Worm (Caenorhabditis elegans): Measurements from ENCODE around the gene ZK380.6.

ZK380.6 gene

DNA sequence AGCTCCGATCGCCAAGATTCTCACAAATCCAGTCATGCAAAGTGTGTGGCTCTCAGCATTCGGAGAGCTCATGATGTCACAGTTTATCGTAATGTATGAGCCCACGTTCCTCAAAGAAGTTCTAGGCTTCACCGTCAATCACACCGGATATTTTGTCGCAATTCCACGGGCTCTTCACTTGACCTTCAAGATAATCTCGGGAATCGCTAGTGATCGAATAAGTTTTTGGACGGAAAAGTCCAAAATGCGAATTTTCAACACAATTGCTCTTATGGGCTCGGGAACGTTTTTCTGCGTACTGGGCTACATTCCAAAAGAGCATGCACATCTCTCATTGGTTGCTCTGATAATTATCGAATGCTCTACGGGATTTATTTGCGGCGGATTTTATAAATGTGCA, 31.2 kb upstream of the ZK380.6 start:
- no peak for TF ChIP-seq sea-2 (GFP tag; IDR thresholded peaks at IDR 0.05)
- no peak for TF ChIP-seq ztf-25 (GFP tag; IDR thresholded peaks at IDR 0.05)
- no peak for TF ChIP-seq ccch-3 (GFP tag; optimal IDR thresholded peaks at IDR 0.05)
- TF ChIP-seq nhr-90 (tag; optimal IDR thresholded peaks at IDR 0.05) = no peak
- no peak for TF ChIP-seq K11D2.4 (GFP tag; IDR thresholded peaks at IDR 0.05)
- no peak for TF ChIP-seq atf-7 (tag; optimal IDR thresholded peaks at IDR 0.05)
- TF ChIP-seq pha-4 (tag; optimal IDR thresholded peaks at IDR 0.05) = no peak

DNA sequence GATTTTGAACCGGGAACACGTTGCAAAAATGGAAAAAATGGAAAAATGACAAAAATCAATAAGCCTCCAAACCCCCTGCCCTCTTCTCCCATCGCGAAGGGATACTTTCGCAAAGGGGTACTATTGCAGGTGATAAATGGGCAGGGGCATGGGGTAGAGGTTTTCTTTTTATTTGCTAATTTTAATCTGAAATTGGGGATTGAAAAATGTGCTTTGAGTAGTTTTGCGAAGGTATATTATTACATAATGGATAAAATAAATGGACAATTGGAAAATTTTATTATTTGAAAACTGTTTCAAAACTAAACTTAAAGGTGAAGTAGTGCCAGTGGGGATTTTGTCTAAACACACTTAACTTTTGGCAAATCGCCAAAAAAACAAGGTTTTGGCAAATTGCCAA, 27.2 kb upstream of the ZK380.6 start:
- TF ChIP-seq tbp1 (GFP tag; optimal IDR thresholded peaks at IDR 0.05) = peak; percentile 79
- TF ChIP-seq dpl-1 (GFP tag; optimal IDR thresholded peaks at IDR 0.05) = no peak
- peak; percentile 84 for TF ChIP-seq F52B5.7 (tag; optimal IDR thresholded peaks at IDR 0.05)
- peak; percentile 97 for TF ChIP-seq nfyb-1 (GFP tag; IDR thresholded peaks at IDR 0.05)
- peak; percentile 98 for TF ChIP-seq ceh-27 (GFP tag; optimal IDR thresholded peaks at IDR 0.05)
- TF ChIP-seq pha-4 (tag; optimal IDR thresholded peaks at IDR 0.05) = peak; percentile 93
- peak; percentile 98 for TF ChIP-seq Y56A3A.18 (GFP tag; IDR thresholded peaks at IDR 0.05)
- TF ChIP-seq egl-44 (GFP tag; IDR thresholded peaks at IDR 0.05) = peak; percentile 91
- TF ChIP-seq ztf-6 (GFP tag; IDR thresholded peaks at IDR 0.05) = peak; percentile 86; the same call in 1 of the 2 replicates
- 0 out of 2 replicates have a peak, but pooled peaks have one; percentile 24 for TF ChIP-seq F33H1.4 (GFP tag; IDR thresholded peaks at IDR 0.05)
- peak; percentile 99 for TF ChIP-seq lin-40 (tag; optimal IDR thresholded peaks at IDR 0.05)
- no peak for TF ChIP-seq snpc-1.1 (tag; optimal IDR thresholded peaks at IDR 0.05; ENCODE audit: insufficient read depth)
- peak; percentile 91; the same call in 1 of the 2 replicates for TF ChIP-seq lag-1 (GFP tag; IDR thresholded peaks at IDR 0.05)
- TF ChIP-seq nhr-90 (tag; optimal IDR thresholded peaks at IDR 0.05) = peak; percentile 93
- TF ChIP-seq somi-1 (GFP tag; optimal IDR thresholded peaks at IDR 0.05) = peak; percentile 98
- TF ChIP-seq attf-5 (GFP tag; optimal IDR thresholded peaks at IDR 0.05) = peak; percentile 53
- TF ChIP-seq B0336.3 (GFP tag; IDR thresholded peaks at IDR 0.05) = peak; percentile 99
- no peak for TF ChIP-seq aptf-3 (GFP tag; IDR thresholded peaks at IDR 0.05)
- peak; percentile 56 for TF ChIP-seq snpc-1.3 (tag; optimal IDR thresholded peaks at IDR 0.05; ENCODE audit: insufficient read depth)
- TF ChIP-seq ztf-18 (tag; optimal IDR thresholded peaks at IDR 0.05) = peak; percentile 69
- TF ChIP-seq C17E4.6 (GFP tag; IDR thresholded peaks at IDR 0.05) = peak; percentile 76
- peak; percentile 98 for TF ChIP-seq dox-1 (GFP tag; IDR thresholded peaks at IDR 0.05)
- TF ChIP-seq unc-62 (GFP tag; optimal IDR thresholded peaks at IDR 0.05) = no peak
- peak; percentile 94 for TF ChIP-seq pbrm-1 (GFP tag; IDR thresholded peaks at IDR 0.05)
- peak; percentile 95 for TF ChIP-seq let-526 (GFP tag; IDR thresholded peaks at IDR 0.05)
- TF ChIP-seq efl-1 (GFP tag; optimal IDR thresholded peaks at IDR 0.05) = no peak
- TF ChIP-seq ztf-22 (GFP tag; optimal IDR thresholded peaks at IDR 0.05) = peak; percentile 76
- TF ChIP-seq madf-10 (tag; optimal IDR thresholded peaks at IDR 0.05) = peak; percentile 96
- peak; percentile 27 for TF ChIP-seq snpc-3.4 (tag; optimal IDR thresholded peaks at IDR 0.05)
- peak; percentile 27 for TF ChIP-seq akir-1 (GFP tag; optimal IDR thresholded peaks at IDR 0.05)
- TF ChIP-seq hsf-1 (GFP tag; IDR thresholded peaks at IDR 0.05) = no peak
- peak; percentile 10 for TF ChIP-seq rpc-1 (optimal IDR thresholded peaks at IDR 0.05)
- no peak for TF ChIP-seq rpc-1 (tag; optimal IDR thresholded peaks at IDR 0.05)
- peak; percentile 96 for TF ChIP-seq K12H6.12 (tag; optimal IDR thresholded peaks at IDR 0.05)
- no peak for TF ChIP-seq madf-6 (GFP tag; IDR thresholded peaks at IDR 0.05)
- TF ChIP-seq egl-18 (GFP tag; IDR thresholded peaks at IDR 0.05) = peak; percentile 88; the same call in 1 of the 2 replicates
- TF ChIP-seq F10E7.11 (tag; optimal IDR thresholded peaks at IDR 0.05) = peak; percentile 96
- no peak for TF ChIP-seq hlh-26 (GFP tag; conservative IDR thresholded peaks at IDR 0.05)
- TF ChIP-seq snpc-4 (GFP tag; optimal IDR thresholded peaks at IDR 0.05) = peak; percentile 10
- peak; percentile 51 to 79 (median 74) for TF ChIP-seq snpc-4 (tag; optimal IDR thresholded peaks at IDR 0.05)
- peak; percentile 58 for TF ChIP-seq die-1 (tag; optimal IDR thresholded peaks at IDR 0.05)
- TF ChIP-seq aptf-2 (GFP tag; conservative IDR thresholded peaks at IDR 0.05) = no peak
- TF ChIP-seq sdz-38 (tag; optimal IDR thresholded peaks at IDR 0.05) = no peak
